Worm (Caenorhabditis elegans) whole organism, L1 larva: ENCODE data around the gene K01A2.4.
A peak's percentile ranks its signal among the peaks of the same experiment; 100 is the strongest.

Experiments
- C16A3.4 ChIP-seq: fragments of 150-350 bp; optimal IDR thresholded peaks from 2 replicates; lab custom pipeline; 2014; ENCODE audit warnings: missing biosample characterization, missing genetic modification characterization
- C34B4.2 ChIP-seq: sonication (generic microtip); optimal IDR thresholded peaks from 2 replicates; lab custom pipeline; 2017; ENCODE audit warnings: mild to moderate bottlenecking, missing genetic modification characterization, missing compliant biosample characterization
- F16B12.6 ChIP-seq: fragments of 150-350 bp; optimal IDR thresholded peaks from 2 replicates; lab custom pipeline; 2014; ENCODE audit warnings: missing biosample characterization, missing genetic modification characterization
- alr-1 ChIP-seq: fragments of 200-800 bp; sonication (Bioruptor generic); optimal IDR thresholded peaks from 2 replicates; lab custom pipeline; 2018; ENCODE audit warnings: borderline replicate concordance, mild to moderate bottlenecking, missing genetic modification characterization, missing compliant biosample characterization
- aly-2 ChIP-seq: fragments of 150-350 bp; optimal IDR thresholded peaks from 2 replicates; lab custom pipeline; 2014; ENCODE audit warnings: missing biosample characterization, missing genetic modification characterization
- blmp-1 ChIP-seq: fragments of 150-350 bp; optimal IDR thresholded peaks from 2 replicates; lab custom pipeline; 2014; ENCODE audit warnings: missing biosample characterization, missing genetic modification characterization
- ceh-63 ChIP-seq: fragments of 200-800 bp; sonication (Bioruptor generic); optimal IDR thresholded peaks from 2 replicates; lab custom pipeline; 2018; ENCODE audit warnings: mild to moderate bottlenecking, missing genetic modification characterization, missing compliant biosample characterization
- ceh-82 ChIP-seq, 3 experiments: fragments of 150-350 bp in 1 of 3; sonication (generic microtip) in 2 of 3; optimal IDR thresholded peaks; 2 replicates each; lab custom pipeline; 2014 to 2017; ENCODE audit warnings: missing biosample characterization in 3 of 3, missing genetic modification characterization in 3 of 3
- ceh-88 ChIP-seq: fragments of 200-800 bp; sonication (Bioruptor generic); IDR thresholded peaks from 2 replicates; pipeline ENCODE4 v1.3.6; 2022; ENCODE audit warnings: missing genetic modification characterization, missing compliant biosample characterization
- ceh-90 ChIP-seq: sonication (generic microtip); optimal IDR thresholded peaks from 2 replicates; lab custom pipeline; 2016; ENCODE audit warnings: missing genetic modification characterization, missing compliant biosample characterization
- ces-1 ChIP-seq: fragments of 150-350 bp; optimal IDR thresholded peaks from 2 replicates; lab custom pipeline; 2014; ENCODE audit warnings: missing biosample characterization, missing genetic modification reagents, missing genetic modification characterization
- dpl-1 ChIP-seq, 3 experiments: fragments of 150-350 bp in 2 of 3; sonication (generic microtip) in 1 of 3; optimal IDR thresholded peaks; 2 replicates each; lab custom pipeline; 2014 to 2017; ENCODE audit warnings: missing biosample characterization in 3 of 3, missing genetic modification characterization in 3 of 3, missing genetic modification reagents in 3 of 3
- egl-13 ChIP-seq: sonication (generic microtip); optimal IDR thresholded peaks from 2 replicates; lab custom pipeline; 2016; ENCODE audit warnings: missing genotype, missing genetic modification reagents, missing genetic modification characterization, missing compliant biosample characterization
- egl-27 ChIP-seq, 2 experiments: fragments of 150-350 bp in 1 of 2; sonication (generic microtip); optimal IDR thresholded peaks; 3 replicates each; lab custom pipeline; 2017 to 2018; ENCODE audit warnings: missing biosample characterization in 2 of 2, missing genetic modification characterization in 2 of 2, missing genetic modification reagents in 2 of 2
- elt-3 ChIP-seq, 6 experiments: fragments of 150-350 bp in 1 of 6; sonication (generic microtip); optimal IDR thresholded peaks; 2 replicates each; lab custom pipeline; 2017 to 2018; ENCODE audit warnings: missing biosample characterization in 6 of 6, missing genetic modification characterization in 6 of 6, inconsistent platforms in 1 of 6
- ets-5 ChIP-seq: fragments of 200-800 bp; sonication (Bioruptor generic); IDR thresholded peaks from 2 replicates; pipeline ENCODE4 v1.3.6; 2022; ENCODE audit warnings: missing genetic modification characterization, missing compliant biosample characterization
- fkh-4 ChIP-seq: sonication (generic microtip); optimal IDR thresholded peaks from 2 replicates; lab custom pipeline; 2016; ENCODE audit warnings: missing compliant biosample characterization, missing genetic modification characterization, borderline replicate concordance
- fkh-8 ChIP-seq: sonication (generic microtip); optimal IDR thresholded peaks from 2 replicates; lab custom pipeline; 2016; ENCODE audit warnings: mild to moderate bottlenecking, missing genetic modification characterization, missing compliant biosample characterization
- hlh-17 ChIP-seq: fragments of 200-800 bp; sonication (Bioruptor generic); optimal IDR thresholded peaks from 2 replicates; lab custom pipeline; 2018; ENCODE audit warnings: missing genetic modification characterization, mild to moderate bottlenecking, missing compliant biosample characterization, moderate library complexity, borderline replicate concordance
- hlh-4 ChIP-seq: sonication (generic microtip); optimal IDR thresholded peaks from 2 replicates; lab custom pipeline; 2016; ENCODE audit warnings: mild to moderate bottlenecking, missing genetic modification characterization, missing compliant biosample characterization
- hpl-2 ChIP-seq: fragments of 150-350 bp; optimal IDR thresholded peaks from 2 replicates; lab custom pipeline; 2014; ENCODE audit warnings: missing biosample characterization, missing genetic modification reagents, missing genetic modification characterization
- isw-1 ChIP-seq: fragments of 200-800 bp; sonication (Bioruptor generic); IDR thresholded peaks from 2 replicates; pipeline ENCODE4 v1.3.6; 2022; ENCODE audit warnings: missing genetic modification characterization, missing compliant biosample characterization
- lin-13 ChIP-seq: fragments of 150-350 bp; optimal IDR thresholded peaks from 2 replicates; lab custom pipeline; 2014; ENCODE audit warnings: missing biosample characterization, missing genetic modification reagents, missing genetic modification characterization
- lin-15B ChIP-seq: fragments of 150-350 bp; sonication (generic microtip); optimal IDR thresholded peaks from 3 replicates; lab custom pipeline; 2014; ENCODE audit warnings: missing biosample characterization, missing genetic modification characterization
- lir-3 ChIP-seq: sonication (generic microtip); optimal IDR thresholded peaks from 2 replicates; lab custom pipeline; 2016; ENCODE audit warnings: mild to moderate bottlenecking, missing genetic modification characterization, moderate library complexity, missing compliant biosample characterization; ENCODE audit not compliant: poor library complexity
- lsy-2 ChIP-seq, 2 experiments: fragments of 150-350 bp; optimal IDR thresholded peaks; 2 replicates each; lab custom pipeline; 2014; ENCODE audit warnings: missing biosample characterization in 2 of 2, missing genetic modification characterization in 2 of 2
- mab-9 ChIP-seq: fragments of 200-800 bp; sonication (Bioruptor generic); IDR thresholded peaks from 2 replicates; pipeline ENCODE4 v1.3.6; 2022; ENCODE audit warnings: missing genetic modification reagents, missing genetic modification characterization, missing compliant biosample characterization
- mdl-1 ChIP-seq, 2 experiments: fragments of 150-350 bp; optimal IDR thresholded peaks; 2 replicates each; lab custom pipeline; 2014 to 2017; ENCODE audit warnings: missing biosample characterization in 2 of 2, missing genetic modification characterization in 2 of 2, inconsistent platforms in 1 of 2
- mep-1 ChIP-seq: fragments of 150-350 bp; optimal IDR thresholded peaks from 2 replicates; lab custom pipeline; 2014; ENCODE audit warnings: missing biosample characterization, missing genetic modification characterization
- nhr-12 ChIP-seq: sonication (generic microtip); optimal IDR thresholded peaks from 2 replicates; lab custom pipeline; 2017; ENCODE audit warnings: missing biosample characterization, missing genetic modification characterization
- nhr-19 ChIP-seq: fragments of 200-800 bp; sonication (Bioruptor generic); conservative IDR thresholded peaks from 2 replicates; pipeline ENCODE4 v1.3.6; 2022; ENCODE audit warnings: missing genetic modification characterization, missing compliant biosample characterization
- nhr-20 ChIP-seq: sonication (generic microtip); optimal IDR thresholded peaks from 2 replicates; lab custom pipeline; 2016; ENCODE audit warnings: mild to moderate bottlenecking, missing genetic modification characterization, missing compliant biosample characterization
- nhr-237 ChIP-seq: fragments of 150-350 bp; optimal IDR thresholded peaks from 2 replicates; lab custom pipeline; 2014; ENCODE audit warnings: missing biosample characterization, missing genetic modification characterization
- nhr-28 ChIP-seq: fragments of 150-350 bp; optimal IDR thresholded peaks from 2 replicates; lab custom pipeline; 2014; ENCODE audit warnings: missing biosample characterization, missing genetic modification characterization
- nhr-77 ChIP-seq: fragments of 150-350 bp; optimal IDR thresholded peaks from 2 replicates; lab custom pipeline; 2014; ENCODE audit warnings: missing biosample characterization, missing genetic modification characterization
- nhr-84 ChIP-seq: sonication (generic microtip); optimal IDR thresholded peaks from 2 replicates; lab custom pipeline; 2017; ENCODE audit warnings: missing biosample characterization, missing genetic modification characterization
- nhr-85 ChIP-seq: sonication (generic microtip); peaks from one replicate; lab custom pipeline; 2016; ENCODE audit warnings: missing genetic modification characterization, inconsistent platforms, missing compliant biosample characterization
- pax-3 ChIP-seq: fragments of 200-800 bp; sonication (Bioruptor generic); optimal IDR thresholded peaks from 2 replicates; lab custom pipeline; 2018; ENCODE audit warnings: mild to moderate bottlenecking, missing genetic modification characterization, moderate library complexity, missing compliant biosample characterization
- pqm-1 ChIP-seq: sonication (generic microtip); optimal IDR thresholded peaks from 3 replicates; lab custom pipeline; 2017; ENCODE audit warnings: missing biosample characterization, missing genetic modification characterization
- skn-1 ChIP-seq: fragments of 150-350 bp; optimal IDR thresholded peaks from 2 replicates; lab custom pipeline; 2014; ENCODE audit warnings: missing biosample characterization, missing genetic modification characterization
- sox-4 ChIP-seq: sonication (generic microtip); optimal IDR thresholded peaks from 2 replicates; lab custom pipeline; 2016; ENCODE audit warnings: missing genetic modification characterization, missing compliant biosample characterization
- sup-37 ChIP-seq: fragments of 200-800 bp; sonication (Bioruptor generic); optimal IDR thresholded peaks from 2 replicates; lab custom pipeline; 2018; ENCODE audit warnings: mild to moderate bottlenecking, missing genetic modification characterization, missing compliant biosample characterization
- swsn-7 ChIP-seq: sonication (generic microtip); optimal IDR thresholded peaks from 2 replicates; lab custom pipeline; 2016; ENCODE audit warnings: missing genetic modification characterization, missing compliant biosample characterization
- tbx-2 ChIP-seq: sonication (generic microtip); optimal IDR thresholded peaks from 2 replicates; lab custom pipeline; 2016; ENCODE audit warnings: missing genetic modification characterization, missing compliant biosample characterization
- unc-130 ChIP-seq: fragments of 150-350 bp; optimal IDR thresholded peaks from 2 replicates; lab custom pipeline; 2017; ENCODE audit warnings: missing biosample characterization, missing genetic modification characterization, inconsistent platforms
- unc-30 ChIP-seq: sonication (generic microtip); optimal IDR thresholded peaks from 2 replicates; lab custom pipeline; 2017; ENCODE audit warnings: missing biosample characterization, missing genetic modification characterization
- unc-86 ChIP-seq: sonication (generic microtip); optimal IDR thresholded peaks from 2 replicates; lab custom pipeline; 2016; ENCODE audit warnings: missing genetic modification characterization, missing compliant biosample characterization
- unc-98 ChIP-seq: fragments of 200-800 bp; sonication (Bioruptor generic); IDR thresholded peaks from 2 replicates; pipeline ENCODE4 v1.3.6; 2022; ENCODE audit warnings: missing genetic modification characterization, missing compliant biosample characterization
- zip-4 ChIP-seq: fragments of 200-800 bp; sonication (Bioruptor generic); optimal IDR thresholded peaks from 2 replicates; lab custom pipeline; 2018; ENCODE audit warnings: mild to moderate bottlenecking, missing genetic modification characterization, moderate library complexity, missing compliant biosample characterization
- ztf-11 ChIP-seq, 2 experiments: sonication (generic microtip); optimal IDR thresholded peaks; 2 replicates each; lab custom pipeline; 2016 to 2017; ENCODE audit warnings: missing genetic modification characterization in 2 of 2, missing biosample characterization in 1 of 2, missing compliant biosample characterization in 1 of 2

Gene K01A2.4

ce11 chrII:285627-286550, 21.4 kb upstream of the K01A2.4 start, which contains the start of gene B0432.10:
TSS of gene B0432.10 (minus strand) at chrII:286275.
- TF ChIP-seq swsn-7 (tag; lab: Kevin White, UChicago) (peak; percentile 89), hpl-2 (no peak), skn-1 (peak; percentile 95), zip-4 (peak; percentile 55), lin-15B (tag; lab: Kevin White, UChicago) (peak; percentile 82), ceh-82 (tag; optimal IDR thresholded peaks at IDR 0.05; lab: Kevin White, UChicago) (peak; percentile 92 to 93 (median 93)), nhr-12 (tag; lab: Kevin White, UChicago) (no peak), mep-1 (peak; percentile 99), nhr-85 (tag; lab: Kevin White, UChicago) (peak; percentile 90), sox-4 (tag; lab: Kevin White, UChicago) (peak; percentile 62), blmp-1 (peak; percentile 77), egl-27 (tag; optimal IDR thresholded peaks at IDR 0.05; lab: Kevin White, UChicago) (no peak), F16B12.6 (tag; lab: Kevin White, UChicago) (peak; percentile 64), aly-2 (tag; lab: Kevin White, UChicago) (peak; percentile 23), ztf-11 (tag; optimal IDR thresholded peaks at IDR 0.05; lab: Kevin White, UChicago) (peak in 1 of 2 experiments; percentile 54), ceh-88 (GFP tag; lab: Robert Waterston, UW) (0 out of 2 replicates have a peak, but pooled peaks have one; percentile 23), fkh-8 (tag; lab: Kevin White, UChicago) (peak; percentile 80), nhr-20 (tag; lab: Kevin White, UChicago) (peak; percentile 89), nhr-237 (peak; percentile 53), mab-9 (GFP tag; lab: Robert Waterston, UW) (peak; percentile 82), ceh-90 (tag; lab: Kevin White, UChicago) (peak; percentile 43), nhr-84 (tag; lab: Kevin White, UChicago) (no peak), ceh-63 (GFP tag; lab: Kevin White, UChicago) (no peak), unc-86 (tag; lab: Kevin White, UChicago) (peak; percentile 78), ets-5 (GFP tag; lab: Robert Waterston, UW) (no peak), nhr-77 (tag; lab: Kevin White, UChicago) (peak; percentile 38), hlh-17 (GFP tag; lab: Kevin White, UChicago) (no peak), nhr-28 (tag; lab: Kevin White, UChicago) (no peak), nhr-19 (GFP tag; lab: Robert Waterston, UW) (peak; percentile 91), alr-1 (tag; lab: Kevin White, UChicago) (no peak), hlh-4 (tag; lab: Kevin White, UChicago) (no peak), unc-30 (tag; lab: Kevin White, UChicago) (no peak), isw-1 (GFP tag; lab: Robert Waterston, UW) (peak; percentile 82), elt-3 (tag; optimal IDR thresholded peaks at IDR 0.05; lab: Kevin White, UChicago) (peak in 2 of 6 experiments; percentile 68 to 92), lir-3 (tag; lab: Kevin White, UChicago) (no peak), C34B4.2 (tag; lab: Kevin White, UChicago) (no peak), lin-13 (peak; percentile 85), lsy-2 (tag; optimal IDR thresholded peaks at IDR 0.05; lab: Kevin White, UChicago) (peak; percentile 92), pax-3 (tag; lab: Kevin White, UChicago) (peak; percentile 63), unc-98 (no peak), dpl-1 (GFP tag; optimal IDR thresholded peaks at IDR 0.05; lab: Kevin White, UChicago) (peak; percentile 97 to 98 (median 97)), ces-1 (GFP tag; lab: Kevin White, UChicago) (no peak), unc-130 (tag; lab: Kevin White, UChicago) (peak; percentile 95), C16A3.4 (tag; lab: Kevin White, UChicago) (peak; percentile 85), pqm-1 (tag; lab: Kevin White, UChicago) (no peak), egl-13 (tag; lab: Kevin White, UChicago) (peak; percentile 81), fkh-4 (tag; lab: Kevin White, UChicago) (no peak), mdl-1 (tag; optimal IDR thresholded peaks at IDR 0.05; lab: Kevin White, UChicago) (peak in 1 of 2 experiments; percentile 72), sup-37 (GFP tag; lab: Kevin White, UChicago) (peak; percentile 60), tbx-2 (peak; percentile 87)
